Worm (Caenorhabditis elegans) whole organism, L1 larva: ENCODE data around the gene elo-8.
A peak's percentile ranks its signal among the peaks of the same experiment; 100 is the strongest.

Experiments
- C34B4.2 ChIP-seq: sonication (generic microtip); optimal IDR thresholded peaks from 2 replicates; lab custom pipeline; 2017; ENCODE audit warnings: mild to moderate bottlenecking, missing genetic modification characterization, missing compliant biosample characterization
- alr-1 ChIP-seq: fragments of 200-800 bp; sonication (Bioruptor generic); optimal IDR thresholded peaks from 2 replicates; lab custom pipeline; 2018; ENCODE audit warnings: borderline replicate concordance, mild to moderate bottlenecking, missing genetic modification characterization, missing compliant biosample characterization
- ceh-88 ChIP-seq: fragments of 200-800 bp; sonication (Bioruptor generic); IDR thresholded peaks from 2 replicates; pipeline ENCODE4 v1.3.6; 2022; ENCODE audit warnings: missing genetic modification characterization, missing compliant biosample characterization
- ceh-90 ChIP-seq: sonication (generic microtip); optimal IDR thresholded peaks from 2 replicates; lab custom pipeline; 2016; ENCODE audit warnings: missing genetic modification characterization, missing compliant biosample characterization
- dsc-1 ChIP-seq: sonication (generic microtip); optimal IDR thresholded peaks from 2 replicates; lab custom pipeline; 2016; ENCODE audit warnings: mild to moderate bottlenecking, missing genetic modification characterization, missing compliant biosample characterization
- efl-1 ChIP-seq, 4 experiments: fragments of 150-350 bp; optimal IDR thresholded peaks in 3 of 4; peaks in 1 of 4; 1 replicate in 1 of 4; 2 replicates in 3 of 4; lab custom pipeline; 2014; ENCODE audit warnings: missing biosample characterization in 2 of 4, missing genetic modification characterization in 2 of 4, missing genetic modification reagents in 2 of 4
- egl-27 ChIP-seq, 2 experiments: fragments of 150-350 bp in 1 of 2; sonication (generic microtip); optimal IDR thresholded peaks; 3 replicates each; lab custom pipeline; 2017 to 2018; ENCODE audit warnings: missing biosample characterization in 2 of 2, missing genetic modification characterization in 2 of 2, missing genetic modification reagents in 2 of 2
- elt-3 ChIP-seq, 6 experiments: fragments of 150-350 bp in 1 of 6; sonication (generic microtip); optimal IDR thresholded peaks; 2 replicates each; lab custom pipeline; 2017 to 2018; ENCODE audit warnings: missing biosample characterization in 6 of 6, missing genetic modification characterization in 6 of 6, inconsistent platforms in 1 of 6
- fkh-8 ChIP-seq: sonication (generic microtip); optimal IDR thresholded peaks from 2 replicates; lab custom pipeline; 2016; ENCODE audit warnings: mild to moderate bottlenecking, missing genetic modification characterization, missing compliant biosample characterization
- grh-1 ChIP-seq: fragments of 200-800 bp; sonication (Bioruptor generic); IDR thresholded peaks from 2 replicates; pipeline ENCODE4 v1.3.6; 2022; ENCODE audit warnings: missing genetic modification reagents, missing genetic modification characterization, missing compliant biosample characterization
- isw-1 ChIP-seq: fragments of 200-800 bp; sonication (Bioruptor generic); IDR thresholded peaks from 2 replicates; pipeline ENCODE4 v1.3.6; 2022; ENCODE audit warnings: missing genetic modification characterization, missing compliant biosample characterization
- lin-13 ChIP-seq: fragments of 150-350 bp; optimal IDR thresholded peaks from 2 replicates; lab custom pipeline; 2014; ENCODE audit warnings: missing biosample characterization, missing genetic modification reagents, missing genetic modification characterization
- lin-14 ChIP-seq: fragments of 200-800 bp; sonication (Bioruptor generic); optimal IDR thresholded peaks from 2 replicates; lab custom pipeline; 2018; ENCODE audit warnings: mild to moderate bottlenecking, missing genetic modification characterization, moderate library complexity, missing compliant biosample characterization
- lir-3 ChIP-seq: sonication (generic microtip); optimal IDR thresholded peaks from 2 replicates; lab custom pipeline; 2016; ENCODE audit warnings: mild to moderate bottlenecking, missing genetic modification characterization, moderate library complexity, missing compliant biosample characterization; ENCODE audit not compliant: poor library complexity
- mef-2 ChIP-seq: fragments of 150-350 bp; optimal IDR thresholded peaks from 2 replicates; lab custom pipeline; 2014; ENCODE audit warnings: missing biosample characterization, missing genetic modification characterization
- nhr-11 ChIP-seq: fragments of 150-350 bp; optimal IDR thresholded peaks from 2 replicates; lab custom pipeline; 2014; ENCODE audit warnings: missing biosample characterization, missing genetic modification characterization
- nhr-12 ChIP-seq: sonication (generic microtip); optimal IDR thresholded peaks from 2 replicates; lab custom pipeline; 2017; ENCODE audit warnings: missing biosample characterization, missing genetic modification characterization
- nhr-19 ChIP-seq: fragments of 200-800 bp; sonication (Bioruptor generic); conservative IDR thresholded peaks from 2 replicates; pipeline ENCODE4 v1.3.6; 2022; ENCODE audit warnings: missing genetic modification characterization, missing compliant biosample characterization
- nhr-28 ChIP-seq: fragments of 150-350 bp; optimal IDR thresholded peaks from 2 replicates; lab custom pipeline; 2014; ENCODE audit warnings: missing biosample characterization, missing genetic modification characterization
- nhr-47 ChIP-seq: sonication (generic microtip); optimal IDR thresholded peaks from 2 replicates; lab custom pipeline; 2016; ENCODE audit warnings: mild to moderate bottlenecking, missing genetic modification characterization, moderate library complexity, missing compliant biosample characterization
- nhr-77 ChIP-seq: fragments of 150-350 bp; optimal IDR thresholded peaks from 2 replicates; lab custom pipeline; 2014; ENCODE audit warnings: missing biosample characterization, missing genetic modification characterization
- nhr-90 ChIP-seq: sonication (generic microtip); optimal IDR thresholded peaks from 2 replicates; lab custom pipeline; 2016; ENCODE audit warnings: mild to moderate bottlenecking, missing genetic modification characterization, missing compliant biosample characterization; ENCODE audit not compliant: poor library complexity
- pag-3 ChIP-seq: sonication (generic microtip); optimal IDR thresholded peaks from 2 replicates; lab custom pipeline; 2017; ENCODE audit warnings: missing genetic modification characterization, mild to moderate bottlenecking, missing compliant biosample characterization, antibody characterized with exemption, borderline replicate concordance; ENCODE audit not compliant: insufficient read depth
- pqm-1 ChIP-seq: sonication (generic microtip); optimal IDR thresholded peaks from 3 replicates; lab custom pipeline; 2017; ENCODE audit warnings: missing biosample characterization, missing genetic modification characterization
- snu-23 ChIP-seq: sonication (generic microtip); optimal IDR thresholded peaks from 2 replicates; lab custom pipeline; 2016; ENCODE audit warnings: missing genetic modification characterization, missing compliant biosample characterization
- sox-4 ChIP-seq: sonication (generic microtip); optimal IDR thresholded peaks from 2 replicates; lab custom pipeline; 2016; ENCODE audit warnings: missing genetic modification characterization, missing compliant biosample characterization
- swsn-7 ChIP-seq: sonication (generic microtip); optimal IDR thresholded peaks from 2 replicates; lab custom pipeline; 2016; ENCODE audit warnings: missing genetic modification characterization, missing compliant biosample characterization
- tbx-2 ChIP-seq: sonication (generic microtip); optimal IDR thresholded peaks from 2 replicates; lab custom pipeline; 2016; ENCODE audit warnings: missing genetic modification characterization, missing compliant biosample characterization
- tlp-1 ChIP-seq: fragments of 150-350 bp; optimal IDR thresholded peaks from 2 replicates; lab custom pipeline; 2014; ENCODE audit warnings: missing biosample characterization, missing genetic modification characterization
- unc-130 ChIP-seq: fragments of 150-350 bp; optimal IDR thresholded peaks from 2 replicates; lab custom pipeline; 2017; ENCODE audit warnings: missing biosample characterization, missing genetic modification characterization, inconsistent platforms
- unc-30 ChIP-seq: sonication (generic microtip); optimal IDR thresholded peaks from 2 replicates; lab custom pipeline; 2017; ENCODE audit warnings: missing biosample characterization, missing genetic modification characterization
- unc-62 ChIP-seq: fragments of 150-350 bp; optimal IDR thresholded peaks from 2 replicates; lab custom pipeline; 2014; ENCODE audit warnings: missing biosample characterization, missing genetic modification reagents, missing genetic modification characterization
- unc-86 ChIP-seq: sonication (generic microtip); optimal IDR thresholded peaks from 2 replicates; lab custom pipeline; 2016; ENCODE audit warnings: missing genetic modification characterization, missing compliant biosample characterization
- vab-15 ChIP-seq: sonication (generic microtip); optimal IDR thresholded peaks from 2 replicates; lab custom pipeline; 2017; ENCODE audit warnings: missing genotype, mild to moderate bottlenecking, missing genetic modification characterization, missing compliant biosample characterization
- zip-4 ChIP-seq: fragments of 200-800 bp; sonication (Bioruptor generic); optimal IDR thresholded peaks from 2 replicates; lab custom pipeline; 2018; ENCODE audit warnings: mild to moderate bottlenecking, missing genetic modification characterization, moderate library complexity, missing compliant biosample characterization

Gene elo-8

DNA sequence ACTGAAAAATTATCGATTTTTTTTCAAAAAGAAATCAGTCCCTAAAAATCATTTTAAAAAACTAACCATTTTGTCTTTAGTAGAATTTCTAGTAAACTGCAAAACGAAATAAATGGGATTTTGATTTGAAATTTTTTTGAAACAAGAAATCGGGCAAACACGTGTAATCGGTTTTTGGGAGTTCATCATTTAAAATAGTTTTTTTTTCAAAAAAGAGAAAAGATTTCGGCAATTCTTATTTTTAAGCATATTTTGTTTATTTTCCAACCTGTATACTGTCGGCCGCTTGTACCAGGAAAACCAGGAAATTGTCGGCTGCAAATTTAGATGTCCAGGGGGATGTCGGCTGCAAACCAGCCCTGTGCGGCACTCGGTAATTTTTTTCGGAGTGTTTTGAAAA is at the start of gene elo-8:
Gene elo-8 (minus strand): TSS at position 101 of the 400 bp plus-strand sequence.
- no peak for TF ChIP-seq lir-3 (tag; lab: Kevin White, UChicago)
- no peak for TF ChIP-seq pag-3 (tag; lab: Kevin White, UChicago)
- no peak for TF ChIP-seq unc-86 (tag; lab: Kevin White, UChicago)
- TF ChIP-seq ceh-90 (tag; lab: Kevin White, UChicago), result no peak
- no peak for TF ChIP-seq grh-1 (GFP tag; lab: Robert Waterston, UW)
- TF ChIP-seq pqm-1, result no peak
- no peak for TF ChIP-seq vab-15 (tag; lab: Kevin White, UChicago)
- no peak for TF ChIP-seq nhr-12
- TF ChIP-seq unc-130 (tag; lab: Kevin White, UChicago), result no peak
- no peak for TF ChIP-seq nhr-77 (tag; lab: Kevin White, UChicago)
- no peak for TF ChIP-seq C34B4.2 (tag; lab: Kevin White, UChicago)
- no peak for TF ChIP-seq nhr-90 (tag; lab: Kevin White, UChicago)
- no peak for TF ChIP-seq nhr-47
- TF ChIP-seq unc-30, result no peak
- no peak for TF ChIP-seq nhr-19
- no peak for TF ChIP-seq alr-1 (tag; lab: Kevin White, UChicago)

DNA sequence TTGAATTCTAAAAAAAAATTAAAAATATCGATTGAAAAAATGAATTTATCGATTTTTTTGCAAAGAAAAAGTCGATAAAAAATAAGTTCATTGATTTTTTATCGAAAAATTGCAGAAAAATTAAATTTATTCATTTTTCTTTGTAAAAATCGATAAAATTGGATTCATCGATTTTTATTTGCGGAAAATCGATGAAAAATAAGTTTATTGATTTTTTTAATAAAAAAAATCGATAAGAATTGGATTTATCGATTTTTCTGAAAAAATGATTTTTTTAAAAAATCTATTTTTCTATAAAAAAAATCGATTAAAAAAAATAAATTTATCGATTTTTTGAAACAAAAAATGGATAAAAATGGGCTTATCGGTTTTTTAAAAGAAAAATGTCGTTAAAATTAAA is 48.1 kb upstream of the elo-8 start:
- TF ChIP-seq swsn-7 (tag; lab: Kevin White, UChicago) (no peak), nhr-11 (tag; lab: Kevin White, UChicago) (no peak), nhr-28 (tag; lab: Kevin White, UChicago) (no peak), C34B4.2 (tag; lab: Kevin White, UChicago) (no peak)

DNA sequence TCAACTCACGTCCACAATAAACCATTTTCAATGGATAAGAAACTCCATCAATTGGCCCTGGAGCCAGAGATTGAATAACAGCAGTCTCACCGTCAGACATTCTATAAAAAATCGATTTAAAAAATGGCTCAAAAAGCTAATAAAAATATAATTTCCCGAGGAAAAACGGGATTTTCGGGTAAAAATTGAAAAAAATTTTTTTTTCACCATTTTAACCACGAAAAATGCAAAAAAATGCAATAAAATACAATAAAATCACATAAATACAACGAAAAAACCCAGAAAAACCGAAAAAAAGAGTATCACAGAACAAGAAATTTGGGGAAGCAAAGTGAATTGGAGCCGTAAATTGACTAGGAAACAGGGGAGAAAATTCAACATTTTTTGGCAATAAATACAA is 46.9 kb upstream of the elo-8 start, which contains the start of gene Y47D3A.21:
Gene Y47D3A.21 (minus strand): TSS at position 101 of the 400 bp plus-strand sequence.
- TF ChIP-seq efl-1 (optimal IDR thresholded peaks at IDR 0.05; lab: Kevin White, UChicago) (no peak), efl-1 (GFP tag; optimal IDR thresholded peaks at IDR 0.05 in 1 of 2; lab: Kevin White, UChicago) (peak in 1 of 2 experiments; percentile 21), egl-27 (tag; optimal IDR thresholded peaks at IDR 0.05; lab: Kevin White, UChicago) (no peak)

DNA sequence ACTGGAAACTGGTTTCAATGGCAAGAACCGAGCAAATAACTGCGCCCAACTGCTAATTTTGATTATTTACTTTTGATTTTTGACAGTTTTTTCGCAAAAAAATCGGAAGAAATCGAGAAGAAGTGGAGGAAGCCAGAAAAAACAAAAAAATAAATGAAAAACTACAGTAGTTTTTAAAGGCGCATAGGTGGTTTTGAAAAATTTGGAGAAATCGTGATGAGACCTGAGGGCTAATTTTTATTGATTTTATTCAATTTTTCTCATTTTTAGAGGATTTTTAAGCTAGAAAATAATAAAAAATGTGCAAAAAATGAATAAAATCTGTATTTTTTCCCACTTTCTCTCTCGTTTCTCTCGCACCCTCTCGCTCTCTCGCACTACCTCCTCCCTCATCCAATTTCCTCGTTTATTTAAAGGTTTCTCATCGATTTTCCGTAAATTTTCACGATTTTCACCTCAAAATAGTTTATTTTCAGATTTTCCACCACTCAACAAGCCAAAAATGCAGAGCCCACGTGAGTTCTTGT is 42.8 kb upstream of the elo-8 start, which contains the start of gene Y47D3A.20:
Gene Y47D3A.20 (plus strand): TSS at position 477 of the 527 bp plus-strand sequence.
- TF ChIP-seq ceh-88 (GFP tag; lab: Robert Waterston, UW) (no peak), dsc-1 (tag; lab: Kevin White, UChicago) (no peak), elt-3 (tag; optimal IDR thresholded peaks at IDR 0.05; lab: Kevin White, UChicago) (no peak), efl-1 (optimal IDR thresholded peaks at IDR 0.05; lab: Kevin White, UChicago) (no peak), efl-1 (GFP tag; optimal IDR thresholded peaks at IDR 0.05 in 1 of 2; lab: Kevin White, UChicago) (peak in 1 of 2 experiments; percentile 24), tbx-2 (tag; lab: Kevin White, UChicago) (no peak)
- TF ChIP-seq, all 84 proteins: peak for 1

- TF ChIP-seq grh-1 (GFP tag; lab: Robert Waterston, UW) (no peak), mef-2 (no peak), elt-3 (tag; optimal IDR thresholded peaks at IDR 0.05; lab: Kevin White, UChicago) (no peak), isw-1 (GFP tag; lab: Robert Waterston, UW) (no peak), egl-27 (tag; optimal IDR thresholded peaks at IDR 0.05; lab: Kevin White, UChicago) (no peak), sox-4 (tag; lab: Kevin White, UChicago) (no peak), zip-4 (GFP tag; lab: Kevin White, UChicago) (no peak), nhr-28 (tag; lab: Kevin White, UChicago) (no peak), snu-23 (GFP tag; lab: Kevin White, UChicago) (no peak), unc-62 (GFP tag; lab: Kevin White, UChicago) (no peak), lin-14 (no peak), fkh-8 (tag; lab: Kevin White, UChicago) (no peak), tlp-1 (no peak), lin-13 (GFP tag; lab: Kevin White, UChicago) (no peak), dsc-1 (tag; lab: Kevin White, UChicago) (no peak)
Observed at ce11 chrIII:11270795-11271194, 38.9 kb upstream of the elo-8 start, which contains the start of gene obr-1. Gene obr-1 (minus strand): TSS chrIII:11270895.
